Worm (Caenorhabditis elegans): Measurements from ENCODE around the gene F23B12.4.

- TF ChIP-seq ztf-11 (tag; optimal IDR thresholded peaks at IDR 0.05) (no peak), ceh-82 (tag; optimal IDR thresholded peaks at IDR 0.05) (no peak), mml-1 (tag; optimal IDR thresholded peaks at IDR 0.05) (no peak), tbx-2 (tag; optimal IDR thresholded peaks at IDR 0.05) (no peak), R02D3.7 (tag; optimal IDR thresholded peaks at IDR 0.05) (no peak), pqm-1 (tag; optimal IDR thresholded peaks at IDR 0.05) (no peak), lin-39 (tag; optimal IDR thresholded peaks at IDR 0.05) (no peak), ama-1 (optimal IDR thresholded peaks at IDR 0.05) (no peak), zag-1 (tag; optimal IDR thresholded peaks at IDR 0.05) (no peak), nfya-1 (tag; optimal IDR thresholded peaks at IDR 0.05; ENCODE audit: insufficient read depth) (no peak), ztf-4 (tag; optimal IDR thresholded peaks at IDR 0.05) (no peak), pha-4 (tag; optimal IDR thresholded peaks at IDR 0.05) (no peak), nhr-76 (tag; optimal IDR thresholded peaks at IDR 0.05) (no peak)
Observed at ce11 chrV:14437355-14437754, 3.6 kb upstream of the F23B12.4 start.

All from whole organism, L3 larva.